Worm (Caenorhabditis elegans) whole organism, L2 larva: Measurements from ENCODE around the gene sna-2.

Experiments used
- blmp-1 ChIP-seq: sonication (generic microtip); optimal IDR thresholded peaks from 2 replicates; lab custom pipeline; 2017; ENCODE audit warnings: missing genetic modification characterization, mild to moderate bottlenecking, missing compliant biosample characterization, antibody characterized with exemption, moderate library complexity; ENCODE audit not compliant: insufficient read depth
- ceh-82 ChIP-seq: fragments of 150-350 bp; optimal IDR thresholded peaks from 2 replicates; lab custom pipeline; 2014; ENCODE audit warnings: missing biosample characterization, missing genetic modification characterization
- nhr-11 ChIP-seq: fragments of 150-350 bp; optimal IDR thresholded peaks from 2 replicates; lab custom pipeline; 2014; ENCODE audit warnings: missing biosample characterization, missing genetic modification characterization
- nhr-129 ChIP-seq: fragments of 150-350 bp; optimal IDR thresholded peaks from 2 replicates; lab custom pipeline; 2014; ENCODE audit warnings: missing biosample characterization, missing genetic modification characterization

DNA sequence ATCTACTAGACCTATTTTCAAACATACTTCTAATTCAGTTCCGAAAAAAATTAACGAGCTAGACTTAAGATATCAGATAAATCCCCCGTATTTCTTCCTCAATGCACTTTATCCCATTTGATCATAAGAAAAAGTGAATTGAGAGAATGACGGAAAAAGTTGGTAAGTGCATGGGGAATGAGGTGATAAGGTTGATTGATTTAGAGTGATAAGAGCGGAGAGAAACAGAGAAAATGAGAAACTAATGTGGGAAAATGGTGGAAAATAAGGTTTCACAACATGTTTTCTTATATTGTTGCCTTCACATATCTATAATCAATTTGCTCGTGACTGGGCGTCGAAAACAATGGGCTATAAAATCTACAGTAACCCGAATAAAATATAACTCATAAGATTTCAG, 41.7 kb downstream of the sna-2 start:
- TF ChIP-seq nhr-129 (tag; lab: Kevin White, UChicago), result peak; percentile 33
- no peak for TF ChIP-seq ceh-82
- peak; percentile 37 for TF ChIP-seq blmp-1 (tag; lab: Kevin White, UChicago)
- TF ChIP-seq nhr-11 (tag; lab: Kevin White, UChicago), result no peak
